Fruit fly (Drosophila melanogaster): ENCODE measurements around the gene CG8353.

Gene CG8353

dm6 chr2L:8198757-8199156, 15.1 kb upstream of the CG8353 start, which contains the start of gene PGAP5 (continued):
- peak; percentile 13 for TF ChIP-seq CG9797 (GFP tag; optimal IDR thresholded peaks at IDR 0.05)
- peak; percentile 85 for TF ChIP-seq HLH4C (GFP tag; IDR thresholded peaks at IDR 0.05; ENCODE audit: partially characterized antibody)
- peak; percentile 28 for TF ChIP-seq nmo (GFP tag; optimal IDR thresholded peaks at IDR 0.05)
- TF ChIP-seq CG4617 (GFP tag; optimal IDR thresholded peaks at IDR 0.05; ENCODE audit: borderline replicate concordance): peak; percentile 35
- no peak for TF ChIP-seq Hand (GFP tag; optimal IDR thresholded peaks at IDR 0.05)
- TF ChIP-seq Dp (GFP tag; optimal IDR thresholded peaks at IDR 0.05): peak; percentile 96
- peak; percentile 20 for TF ChIP-seq phol (tag; optimal IDR thresholded peaks at IDR 0.05)

DNA sequence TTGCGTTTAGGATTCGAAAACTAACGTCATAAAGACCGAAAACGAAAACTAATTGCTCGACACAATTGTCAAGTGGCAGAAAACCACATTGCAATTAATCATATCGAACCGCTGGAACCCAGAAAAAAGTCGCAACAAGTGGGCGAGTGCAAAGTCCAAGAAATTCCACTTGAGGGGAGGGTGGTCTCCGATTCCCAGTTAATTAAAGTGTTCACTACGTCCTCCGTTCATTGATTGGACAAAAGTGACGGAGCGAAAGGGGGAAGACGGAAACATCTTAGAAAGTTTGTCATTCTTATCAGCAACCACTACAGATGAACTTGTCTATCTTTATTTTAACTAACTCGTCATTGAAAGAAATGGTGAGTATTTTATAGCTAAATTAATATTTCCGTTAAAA, 11.3 kb upstream of the CG8353 start:
- peak; percentile 69 for TF ChIP-seq nom (GFP tag; optimal IDR thresholded peaks at IDR 0.05)
- no peak for TF ChIP-seq CG5953 (GFP tag; IDR thresholded peaks at IDR 0.05)

dm6 chr2L:8203748-8204147, 10.1 kb upstream of the CG8353 start:
- TF ChIP-seq CG2678 (tag; optimal IDR thresholded peaks at IDR 0.05) (peak; percentile 31), ap (GFP tag; IDR thresholded peaks at IDR 0.05) (no peak), pzg (GFP tag; optimal IDR thresholded peaks at IDR 0.05) (no peak), jigr1 (GFP tag; IDR thresholded peaks at IDR 0.05) (no peak), CG13894 (tag; optimal IDR thresholded peaks at IDR 0.05) (peak; percentile 56), inv (GFP tag; IDR thresholded peaks at IDR 0.05; ENCODE audit: partially characterized antibody) (no peak), B-H2 (GFP tag; optimal IDR thresholded peaks at IDR 0.05) (peak; percentile 2), exex (tag; optimal IDR thresholded peaks at IDR 0.05) (peak; percentile 6), hb (GFP tag; IDR thresholded peaks at IDR 0.05; ENCODE audit: partially characterized antibody) (no peak), slou (GFP tag; optimal IDR thresholded peaks at IDR 0.05) (no peak), shn (GFP tag; optimal IDR thresholded peaks at IDR 0.05) (no peak), CG13296 (GFP tag; optimal IDR thresholded peaks at IDR 0.05) (peak; percentile 12), Bdp1 (GFP tag; optimal IDR thresholded peaks at IDR 0.05) (no peak), Dfd (GFP tag; optimal IDR thresholded peaks at IDR 0.05) (no peak), crol (GFP tag; IDR thresholded peaks at IDR 0.05) (no peak), Atf3 (GFP tag; optimal IDR thresholded peaks at IDR 0.05) (no peak), az2 (GFP tag; optimal IDR thresholded peaks at IDR 0.05) (no peak), CG6791 (GFP tag; IDR thresholded peaks at IDR 0.05; ENCODE audit: partially characterized antibody) (no peak), jing (GFP tag; optimal IDR thresholded peaks at IDR 0.05) (no peak), CG12236 (GFP tag; optimal IDR thresholded peaks at IDR 0.05) (no peak), Med (GFP tag) (peak; percentile 5)

- no peak for TF ChIP-seq trh (GFP tag; optimal IDR thresholded peaks at IDR 0.05)
- TF ChIP-seq ase (GFP tag; IDR thresholded peaks at IDR 0.05): 0 out of 3 replicates have a peak, but pooled peaks have one; percentile 10
- TF ChIP-seq Pdp1 (GFP tag; optimal IDR thresholded peaks at IDR 0.05): peak in 1 of 2 experiments; percentile 78
- TF ChIP-seq mld (GFP tag; IDR thresholded peaks at IDR 0.05; ENCODE audit: partially characterized antibody): peak; percentile 32; the same call in 1 of the 3 replicates
Observed at dm6 chr2L:8204366-8204765, 9.5 kb upstream of the CG8353 start.

Data from whole organism, embryonic.